Worm (Caenorhabditis elegans) whole organism, L4 larva: ENCODE results near the gene nmad-1.
A peak's percentile ranks its signal among the peaks of the same experiment; 100 is the strongest.

ENCODE experiments used
- F44E2.7 ChIP-seq: fragments of 200-800 bp; sonication (Bioruptor generic); IDR thresholded peaks from 2 replicates; pipeline ENCODE4 v2.1.2; 2022; ENCODE audit warnings: missing genetic modification characterization, missing compliant biosample characterization
- R02D3.7 ChIP-seq: fragments of 150-350 bp; sonication (generic microtip); optimal IDR thresholded peaks from 3 replicates; lab custom pipeline; 2014; ENCODE audit warnings: missing biosample characterization, missing genetic modification characterization
- T20F7.1 ChIP-seq: fragments of 200-800 bp; sonication (Bioruptor generic); optimal IDR thresholded peaks from 2 replicates; lab custom pipeline; 2018; ENCODE audit warnings: mild to moderate bottlenecking, missing genetic modification characterization, missing compliant biosample characterization
- Y5F2A.4 ChIP-seq: fragments of 200-800 bp; sonication (Bioruptor generic); optimal IDR thresholded peaks from 2 replicates; lab custom pipeline; 2018; ENCODE audit warnings: mild to moderate bottlenecking, missing genetic modification characterization, missing compliant biosample characterization
- Y75B8A.6 ChIP-seq: fragments of 200-800 bp; sonication (Bioruptor generic); IDR thresholded peaks from 2 replicates; pipeline ENCODE4 v1.3.6; 2022; ENCODE audit warnings: missing genetic modification reagents, missing genetic modification characterization, missing compliant biosample characterization
- ZK337.2 ChIP-seq: fragments of 200-800 bp; sonication (Bioruptor generic); IDR thresholded peaks from 2 replicates; pipeline ENCODE4 v1.3.6; 2022; ENCODE audit warnings: missing genetic modification reagents, missing genetic modification characterization, missing compliant biosample characterization
- ZK546.5 ChIP-seq, 2 experiments: sonication (generic microtip); optimal IDR thresholded peaks; 2 replicates each; lab custom pipeline; 2017; ENCODE audit warnings: missing biosample characterization in 2 of 2, missing genetic modification characterization in 2 of 2
- aha-1 ChIP-seq: fragments of 150-350 bp; peaks from one replicate; lab custom pipeline; 2014; ENCODE audit warnings: missing biosample characterization, missing genetic modification characterization
- aly-2 ChIP-seq: sonication (generic microtip); optimal IDR thresholded peaks from 2 replicates; lab custom pipeline; 2018; ENCODE audit warnings: missing biosample characterization, missing genetic modification characterization
- arid-1 ChIP-seq: fragments of 200-800 bp; sonication (Bioruptor generic); conservative IDR thresholded peaks from 2 replicates; pipeline ENCODE4 v1.3.6; 2022; ENCODE audit warnings: missing genetic modification reagents, missing genetic modification characterization, missing compliant biosample characterization
- attf-4 ChIP-seq: sonication (generic microtip); optimal IDR thresholded peaks from 3 replicates; lab custom pipeline; 2017; ENCODE audit warnings: missing biosample characterization, missing genetic modification characterization
- ceh-32 ChIP-seq: sonication (generic microtip); optimal IDR thresholded peaks from 2 replicates; lab custom pipeline; 2016; ENCODE audit warnings: mild to moderate bottlenecking, missing genetic modification characterization, missing compliant biosample characterization; ENCODE audit not compliant: poor library complexity
- ceh-44 ChIP-seq: fragments of 200-800 bp; sonication (Bioruptor generic); IDR thresholded peaks from 2 replicates; pipeline ENCODE4 v1.3.6; 2022; ENCODE audit warnings: missing genetic modification reagents, missing genetic modification characterization, missing compliant biosample characterization
- ceh-62 ChIP-seq: sonication (generic microtip); optimal IDR thresholded peaks from 2 replicates; lab custom pipeline; 2017; ENCODE audit warnings: missing biosample characterization, missing genetic modification characterization
- ceh-82 ChIP-seq: sonication (generic microtip); optimal IDR thresholded peaks from 2 replicates; lab custom pipeline; 2017; ENCODE audit warnings: missing biosample characterization, missing genetic modification characterization
- ces-1 ChIP-seq: fragments of 150-350 bp; sonication (generic microtip); optimal IDR thresholded peaks from 4 replicates; lab custom pipeline; 2014; ENCODE audit warnings: missing biosample characterization, missing genetic modification reagents, missing genetic modification characterization
- ctbp-1 ChIP-seq: fragments of 200-800 bp; sonication (Bioruptor generic); IDR thresholded peaks from 2 replicates; pipeline ENCODE4 v1.3.6; 2022; ENCODE audit warnings: missing genetic modification reagents, missing genetic modification characterization, missing compliant biosample characterization
- daf-16 ChIP-seq, 3 experiments: sonication (generic microtip); optimal IDR thresholded peaks; 2 replicates each; lab custom pipeline; 2016 to 2017; ENCODE audit warnings: missing genetic modification characterization in 3 of 3, missing genetic modification reagents in 3 of 3, mild to moderate bottlenecking in 2 of 3, missing compliant biosample characterization in 2 of 3, missing biosample characterization in 1 of 3, moderate library complexity in 1 of 3
- daf-19 ChIP-seq: fragments of 200-800 bp; sonication (Bioruptor generic); conservative IDR thresholded peaks from 2 replicates; pipeline ENCODE4 v1.3.6; 2022; ENCODE audit warnings: missing genetic modification characterization, missing compliant biosample characterization
- dmd-6 ChIP-seq: fragments of 200-800 bp; sonication (Bioruptor generic); IDR thresholded peaks from 2 replicates; pipeline ENCODE4 v1.3.6; 2022; ENCODE audit warnings: missing genetic modification reagents, missing genetic modification characterization, missing compliant biosample characterization
- egl-43 ChIP-seq: fragments of 200-800 bp; sonication (Bioruptor generic); IDR thresholded peaks from 2 replicates; pipeline ENCODE4 v1.3.6; 2022; ENCODE audit warnings: missing genetic modification reagents, missing genetic modification characterization, missing compliant biosample characterization
- fos-1 ChIP-seq: fragments of 150-350 bp; optimal IDR thresholded peaks from 2 replicates; lab custom pipeline; 2014; ENCODE audit warnings: missing biosample characterization, missing genetic modification characterization
- gei-8 ChIP-seq: fragments of 200-800 bp; sonication (Bioruptor generic); optimal IDR thresholded peaks from 2 replicates; lab custom pipeline; 2018; ENCODE audit warnings: mild to moderate bottlenecking, missing genetic modification characterization, missing compliant biosample characterization
- hlh-11 ChIP-seq: fragments of 200-800 bp; sonication (Bioruptor generic); optimal IDR thresholded peaks from 2 replicates; lab custom pipeline; 2018; ENCODE audit warnings: mild to moderate bottlenecking, missing genetic modification characterization, missing compliant biosample characterization
- hlh-30 ChIP-seq: sonication (generic microtip); optimal IDR thresholded peaks from 2 replicates; lab custom pipeline; 2017; ENCODE audit warnings: antibody characterized with exemption, mild to moderate bottlenecking, missing genetic modification characterization, missing compliant biosample characterization; ENCODE audit not compliant: insufficient read depth
- hmg-1.1 ChIP-seq: fragments of 200-800 bp; sonication (Bioruptor generic); IDR thresholded peaks from 2 replicates; pipeline ENCODE4 v1.3.6; 2022; ENCODE audit warnings: missing genetic modification reagents, missing genetic modification characterization, missing compliant biosample characterization
- lim-7 ChIP-seq: fragments of 200-800 bp; sonication (Bioruptor generic); IDR thresholded peaks from 2 replicates; pipeline ENCODE4 v1.3.6; 2022; ENCODE audit warnings: missing genetic modification characterization, missing compliant biosample characterization
- lin-13 ChIP-seq: fragments of 150-350 bp; optimal IDR thresholded peaks from 2 replicates; lab custom pipeline; 2014; ENCODE audit warnings: missing biosample characterization, missing genetic modification reagents, missing genetic modification characterization
- lin-39 ChIP-seq: fragments of 150-350 bp; optimal IDR thresholded peaks from 2 replicates; lab custom pipeline; 2014; ENCODE audit warnings: missing biosample characterization, missing genetic modification reagents, missing genetic modification characterization
- lir-3 ChIP-seq: sonication (generic microtip); optimal IDR thresholded peaks from 2 replicates; lab custom pipeline; 2016; ENCODE audit warnings: mild to moderate bottlenecking, missing genetic modification characterization, missing compliant biosample characterization
- madf-9 ChIP-seq: fragments of 200-800 bp; sonication (Bioruptor generic); conservative IDR thresholded peaks from 2 replicates; pipeline ENCODE4 v1.3.6; 2022; ENCODE audit warnings: missing genetic modification reagents, missing genetic modification characterization, missing compliant biosample characterization
- mdt-29 ChIP-seq: fragments of 200-800 bp; sonication (Bioruptor generic); IDR thresholded peaks from 2 replicates; pipeline ENCODE4 v1.3.6; 2022; ENCODE audit warnings: missing genetic modification reagents, missing genetic modification characterization, missing compliant biosample characterization
- nhr-10 ChIP-seq: fragments of 150-350 bp; optimal IDR thresholded peaks from 2 replicates; lab custom pipeline; 2014; ENCODE audit warnings: missing biosample characterization, missing genetic modification characterization
- nhr-111 ChIP-seq: fragments of 200-800 bp; sonication (Bioruptor generic); optimal IDR thresholded peaks from 2 replicates; lab custom pipeline; 2018; ENCODE audit warnings: mild to moderate bottlenecking, missing genetic modification characterization, missing compliant biosample characterization
- nhr-237 ChIP-seq: sonication (generic microtip); optimal IDR thresholded peaks from 2 replicates; lab custom pipeline; 2017; ENCODE audit warnings: missing biosample characterization, missing genetic modification characterization
- nhr-25 ChIP-seq: sonication (generic microtip); optimal IDR thresholded peaks from 2 replicates; lab custom pipeline; 2017; ENCODE audit warnings: missing genetic modification characterization, mild to moderate bottlenecking, missing compliant biosample characterization, antibody characterized with exemption, moderate library complexity, borderline replicate concordance; ENCODE audit not compliant: insufficient read depth
- nhr-28 ChIP-seq: fragments of 150-350 bp; optimal IDR thresholded peaks from 2 replicates; lab custom pipeline; 2014; ENCODE audit warnings: missing biosample characterization, missing genetic modification characterization
- nhr-42 ChIP-seq: fragments of 200-800 bp; sonication (Bioruptor generic); IDR thresholded peaks from 2 replicates; pipeline ENCODE4 v1.3.6; 2022; ENCODE audit warnings: missing genetic modification characterization, missing compliant biosample characterization
- pha-4 ChIP-seq, 2 experiments: fragments of 150-350 bp in 1 of 2; fragments of 200-800 bp in 1 of 2; sonication (Bioruptor generic) in 1 of 2; IDR thresholded peaks in 1 of 2; optimal IDR thresholded peaks in 1 of 2; 2 replicates each; pipeline versions ENCODE4 v1.3.6 to Lab custom; 2014 to 2022; ENCODE audit warnings: missing genetic modification characterization in 2 of 2, missing genetic modification reagents in 2 of 2, missing biosample characterization in 1 of 2, missing compliant biosample characterization in 1 of 2
- rbr-2 ChIP-seq: sonication (generic microtip); optimal IDR thresholded peaks from 2 replicates; lab custom pipeline; 2016; ENCODE audit warnings: missing genotype, missing genetic modification characterization, missing compliant biosample characterization
- sdz-12 ChIP-seq: fragments of 200-800 bp; sonication (Bioruptor generic); optimal IDR thresholded peaks from 2 replicates; lab custom pipeline; 2018; ENCODE audit warnings: mild to moderate bottlenecking, missing genetic modification characterization, missing compliant biosample characterization
- set-16 ChIP-seq: fragments of 200-800 bp; sonication (Bioruptor generic); IDR thresholded peaks from 2 replicates; pipeline ENCODE4 v1.3.6; 2022; ENCODE audit warnings: missing genetic modification reagents, missing genetic modification characterization, missing compliant biosample characterization
- skn-1 ChIP-seq: fragments of 150-350 bp; optimal IDR thresholded peaks from 2 replicates; lab custom pipeline; 2014; ENCODE audit warnings: missing biosample characterization, missing genetic modification characterization
- snpc-1.2 ChIP-seq: fragments of 200-800 bp; sonication (Bioruptor generic); IDR thresholded peaks from 2 replicates; pipeline ENCODE4 v1.3.6; 2022; ENCODE audit warnings: missing genetic modification reagents, missing genetic modification characterization, missing compliant biosample characterization
- snpc-4 ChIP-seq: fragments of 150-350 bp; optimal IDR thresholded peaks from 2 replicates; lab custom pipeline; 2014; ENCODE audit warnings: missing biosample characterization, missing genetic modification characterization
- spr-1 ChIP-seq: sonication (generic microtip); optimal IDR thresholded peaks from 2 replicates; lab custom pipeline; 2016; ENCODE audit warnings: mild to moderate bottlenecking, missing genetic modification characterization, missing compliant biosample characterization
- tag-97 ChIP-seq: fragments of 200-800 bp; sonication (Bioruptor generic); IDR thresholded peaks from 2 replicates; pipeline ENCODE4 v1.3.6; 2022; ENCODE audit warnings: missing genetic modification characterization, missing compliant biosample characterization
- unc-39 ChIP-seq: sonication (generic microtip); optimal IDR thresholded peaks from 2 replicates; lab custom pipeline; 2017; ENCODE audit warnings: missing biosample characterization, missing genetic modification characterization
- zfp-3 ChIP-seq: fragments of 200-800 bp; sonication (Bioruptor generic); conservative IDR thresholded peaks from 2 replicates; pipeline ENCODE4 v1.3.6; 2022; ENCODE audit warnings: missing genetic modification reagents, missing genetic modification characterization, missing compliant biosample characterization
- zip-11 ChIP-seq: fragments of 200-800 bp; sonication (Bioruptor generic); IDR thresholded peaks from 2 replicates; pipeline ENCODE4 v1.3.6; 2022; ENCODE audit warnings: missing genetic modification characterization, missing compliant biosample characterization
- zip-2 ChIP-seq: fragments of 150-350 bp; optimal IDR thresholded peaks from 2 replicates; lab custom pipeline; 2014; ENCODE audit warnings: missing biosample characterization, missing genetic modification characterization
- ztf-7 ChIP-seq: fragments of 150-350 bp; optimal IDR thresholded peaks from 2 replicates; lab custom pipeline; 2014; ENCODE audit warnings: missing biosample characterization, missing genetic modification characterization

Gene nmad-1

DNA sequence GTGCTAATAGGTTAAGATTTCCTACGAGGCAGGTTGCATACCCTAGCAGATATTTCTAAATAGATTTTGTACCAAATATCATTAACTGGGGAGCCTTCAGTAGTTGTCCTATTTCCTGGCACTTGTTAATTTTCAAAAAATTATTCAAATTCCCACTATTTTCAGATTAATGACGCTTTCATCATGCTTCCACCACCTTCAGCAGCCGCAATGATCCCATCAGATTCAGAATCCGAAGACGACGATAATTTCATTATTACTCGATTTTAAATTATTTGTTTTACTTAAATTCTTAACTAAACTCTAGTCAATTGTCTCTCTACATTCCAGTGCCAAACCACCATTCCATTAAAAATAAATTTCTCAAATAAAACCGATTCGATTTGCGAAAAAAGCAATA lies 3.9 kb downstream of the nmad-1 start (continued):
- no peak for TF ChIP-seq R02D3.7 (tag; lab: Kevin White, UChicago)
- no peak for TF ChIP-seq daf-16 (GFP tag; optimal IDR thresholded peaks at IDR 0.05; lab: Kevin White, UChicago)
- TF ChIP-seq daf-16 (tag; optimal IDR thresholded peaks at IDR 0.05; lab: Kevin White, UChicago) = peak; percentile 46
- no peak for TF ChIP-seq lin-39
- no peak for TF ChIP-seq zip-11
- TF ChIP-seq ZK546.5 (tag; optimal IDR thresholded peaks at IDR 0.05; lab: Kevin White, UChicago) = no peak
- no peak for TF ChIP-seq F44E2.7 (GFP tag; lab: Robert Waterston, UW)
- no peak for TF ChIP-seq gei-8
- 0 out of 2 replicates have a peak, but pooled peaks have one; percentile 28 for TF ChIP-seq snpc-1.2 (GFP tag; lab: Robert Waterston, UW)
- TF ChIP-seq Y75B8A.6 (GFP tag; lab: Robert Waterston, UW) = no peak
- TF ChIP-seq nhr-10 (tag; lab: Kevin White, UChicago) = no peak
- no peak for TF ChIP-seq fos-1 (tag; lab: Kevin White, UChicago)
- no peak for TF ChIP-seq lin-13 (GFP tag; lab: Kevin White, UChicago)
- TF ChIP-seq spr-1 = no peak
- TF ChIP-seq aha-1 (tag; lab: Kevin White, UChicago) = no peak
- no peak for TF ChIP-seq dmd-6 (GFP tag; lab: Robert Waterston, UW)
- TF ChIP-seq nhr-28 (tag; lab: Kevin White, UChicago) = no peak
- no peak for TF ChIP-seq aly-2 (tag; lab: Kevin White, UChicago)
- no peak for TF ChIP-seq ztf-7
- TF ChIP-seq nhr-237 (tag; lab: Kevin White, UChicago) = no peak
- TF ChIP-seq lir-3 (tag; lab: Kevin White, UChicago) = no peak
- no peak for TF ChIP-seq nhr-42 (GFP tag; lab: Robert Waterston, UW)
- TF ChIP-seq sdz-12 (GFP tag; lab: Kevin White, UChicago) = peak; percentile 74
- TF ChIP-seq ceh-82 = no peak
- TF ChIP-seq daf-19 (GFP tag; lab: Robert Waterston, UW) = no peak
- no peak for TF ChIP-seq rbr-2 (tag; lab: Kevin White, UChicago)
- TF ChIP-seq attf-4 (tag; lab: Kevin White, UChicago) = no peak
- no peak for TF ChIP-seq hlh-30 (tag; lab: Kevin White, UChicago)
- TF ChIP-seq madf-9 (GFP tag; lab: Robert Waterston, UW) = no peak
- peak; percentile 12 for TF ChIP-seq T20F7.1 (GFP tag; lab: Kevin White, UChicago)
- no peak for TF ChIP-seq nhr-111 (GFP tag; lab: Kevin White, UChicago)
- no peak for TF ChIP-seq zip-2
- no peak for TF ChIP-seq nhr-25
- peak; percentile 43; the same call in 1 of the 2 replicates for TF ChIP-seq mdt-29 (GFP tag; lab: Robert Waterston, UW)
- no peak for TF ChIP-seq arid-1 (GFP tag; lab: Robert Waterston, UW)
- no peak for TF ChIP-seq ces-1
- no peak for TF ChIP-seq set-16
- TF ChIP-seq snpc-4 = no peak
- TF ChIP-seq unc-39 = no peak
- TF ChIP-seq ZK337.2 (GFP tag; lab: Robert Waterston, UW) = no peak
- TF ChIP-seq hmg-1.1 (GFP tag; lab: Robert Waterston, UW) = no peak
- no peak for TF ChIP-seq ceh-44 (GFP tag; lab: Robert Waterston, UW)
- TF ChIP-seq tag-97 (GFP tag; lab: Robert Waterston, UW) = no peak
- peak; percentile 90 for TF ChIP-seq zfp-3 (GFP tag; lab: Robert Waterston, UW)
- TF ChIP-seq pha-4 (GFP tag; IDR thresholded peaks at IDR 0.05; lab: Robert Waterston, UW) = no peak
- no peak for TF ChIP-seq pha-4 (tag; optimal IDR thresholded peaks at IDR 0.05; lab: Kevin White, UChicago)
- TF ChIP-seq ctbp-1 (GFP tag; lab: Robert Waterston, UW) = no peak
- no peak for TF ChIP-seq ceh-62
- TF ChIP-seq hlh-11 = no peak
- no peak for TF ChIP-seq Y5F2A.4
- TF ChIP-seq ceh-32 (tag; lab: Kevin White, UChicago) = no peak
- TF ChIP-seq egl-43 = no peak
- TF ChIP-seq lim-7 (GFP tag; lab: Robert Waterston, UW) = no peak
- TF ChIP-seq skn-1 (tag; lab: Kevin White, UChicago) = no peak
